Fruit fly (Drosophila melanogaster): Measurements from ENCODE around the gene mRpL21.
A peak's percentile ranks its signal among the peaks of the same experiment; 100 is the strongest.

Gene mRpL21

DNA sequence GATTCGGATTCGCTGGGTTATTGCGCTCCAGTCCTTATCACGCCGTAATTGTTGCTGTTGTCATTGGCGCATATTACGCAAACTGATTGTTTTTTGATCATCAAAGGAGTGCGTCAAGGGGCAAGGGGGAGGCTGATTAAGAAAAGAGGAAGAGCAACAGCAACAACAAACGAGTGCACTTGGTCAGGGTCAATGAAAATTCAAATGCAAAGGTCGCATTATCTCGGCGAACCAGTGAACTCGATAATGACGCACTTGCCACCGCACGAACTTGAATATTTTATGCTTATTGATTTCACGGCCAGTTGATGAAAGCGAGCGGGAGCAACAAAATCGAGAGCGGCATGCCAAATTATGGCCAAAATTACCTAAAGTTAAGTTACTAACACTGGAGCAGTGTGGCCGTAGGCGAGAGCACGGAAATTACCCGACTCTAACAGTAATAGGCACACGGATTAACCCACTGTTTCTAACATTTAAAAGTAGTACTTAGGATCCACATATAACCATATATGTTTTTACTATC, 5.5 kb upstream of the mRpL21 start, which contains the start of gene nes (continued):
- TF ChIP-seq CG12071 (GFP tag; optimal IDR thresholded peaks at IDR 0.05) (no peak), da (GFP tag; optimal IDR thresholded peaks at IDR 0.05) (no peak), CG2889 (GFP tag; IDR thresholded peaks at IDR 0.05) (no peak), zen (tag; optimal IDR thresholded peaks at IDR 0.05) (no peak), PHDP (tag; optimal IDR thresholded peaks at IDR 0.05) (no peak), Ets97D (GFP tag; optimal IDR thresholded peaks at IDR 0.05) (peak; percentile 22), CG18619 (GFP tag; optimal IDR thresholded peaks at IDR 0.05) (no peak), Scr (GFP tag; IDR thresholded peaks at IDR 0.05; ENCODE audit: partially characterized antibody) (peak; percentile 41), disco-r (GFP tag; optimal IDR thresholded peaks at IDR 0.05) (no peak), MTF-1 (GFP tag; optimal IDR thresholded peaks at IDR 0.05; ENCODE audit: borderline replicate concordance) (no peak), cg (GFP tag; optimal IDR thresholded peaks at IDR 0.05) (no peak), CG2875 (GFP tag; optimal IDR thresholded peaks at IDR 0.05) (no peak), Atf3 (GFP tag; optimal IDR thresholded peaks at IDR 0.05) (no peak), CG2116 (GFP tag; optimal IDR thresholded peaks at IDR 0.05) (no peak), CG33213 (GFP tag; optimal IDR thresholded peaks at IDR 0.05) (no peak), CG13296 (GFP tag; optimal IDR thresholded peaks at IDR 0.05) (no peak), bigmax (GFP tag; optimal IDR thresholded peaks at IDR 0.05) (no peak), Sox100B (GFP tag; optimal IDR thresholded peaks at IDR 0.05) (no peak), luna (GFP tag; optimal IDR thresholded peaks at IDR 0.05) (no peak), br (optimal IDR thresholded peaks at IDR 0.05) (no peak), CG6791 (GFP tag; IDR thresholded peaks at IDR 0.05; ENCODE audit: partially characterized antibody) (no peak), Sin3A (optimal IDR thresholded peaks at IDR 0.05) (peak; percentile 18), wdn (GFP tag; IDR thresholded peaks at IDR 0.05) (no peak), CG5180 (GFP tag; optimal IDR thresholded peaks at IDR 0.05) (no peak), CG30403 (GFP tag; optimal IDR thresholded peaks at IDR 0.05) (no peak), B-H1 (GFP tag; IDR thresholded peaks at IDR 0.05) (no peak), knrl (GFP tag; IDR thresholded peaks at IDR 0.05; ENCODE audit: partially characterized antibody) (0 out of 3 replicates have a peak, but pooled peaks have one; percentile 29), otp (GFP tag; IDR thresholded peaks at IDR 0.05) (no peak), ken (GFP tag; IDR thresholded peaks at IDR 0.05) (no peak), Opbp (GFP tag; IDR thresholded peaks at IDR 0.05; ENCODE audit: partially characterized antibody) (0 out of 3 replicates have a peak, but pooled peaks have one; percentile 31), CG43689 (GFP tag; IDR thresholded peaks at IDR 0.05) (no peak), chm (GFP tag; IDR thresholded peaks at IDR 0.05) (no peak), CG12219 (GFP tag; optimal IDR thresholded peaks at IDR 0.05) (no peak), Hand (GFP tag; optimal IDR thresholded peaks at IDR 0.05) (no peak), Med (GFP tag) (peak; percentile 78), Tbp (GFP tag; optimal IDR thresholded peaks at IDR 0.05) (no peak), Hr51 (GFP tag; optimal IDR thresholded peaks at IDR 0.05) (no peak), Antp (GFP tag; optimal IDR thresholded peaks at IDR 0.05) (no peak), zen2 (GFP tag; IDR thresholded peaks at IDR 0.05; ENCODE audit: partially characterized antibody) (no peak), CG15514 (GFP tag; optimal IDR thresholded peaks at IDR 0.05) (peak; percentile 2), CG1233 (GFP tag; optimal IDR thresholded peaks at IDR 0.05) (no peak), CG12942 (GFP tag; optimal IDR thresholded peaks at IDR 0.05) (no peak), CG10959 (GFP tag; IDR thresholded peaks at IDR 0.05) (no peak), CG1024 (GFP tag; IDR thresholded peaks at IDR 0.05) (no peak), HLHmδ (GFP tag; optimal IDR thresholded peaks at IDR 0.05) (no peak), CG17359 (tag; optimal IDR thresholded peaks at IDR 0.05) (no peak), Dip3 (GFP tag; optimal IDR thresholded peaks at IDR 0.05) (no peak), CG18476 (GFP tag; optimal IDR thresholded peaks at IDR 0.05) (no peak), Fer1 (GFP tag; optimal IDR thresholded peaks at IDR 0.05) (peak; percentile 7), CHES-1-like (GFP tag; optimal IDR thresholded peaks at IDR 0.05) (no peak), twi (tag; optimal IDR thresholded peaks at IDR 0.05) (no peak)
